Fruit fly (Drosophila melanogaster): ENCODE results near the gene RpL17.

RpL17 gene

dm6 chrX:6793390-6793789 is 49.4 kb upstream of the RpL17 start (continued):
- no peak for TF ChIP-seq zen (tag; optimal IDR thresholded peaks at IDR 0.05)
- TF ChIP-seq BEAF-32 (GFP tag; optimal IDR thresholded peaks at IDR 0.05) = no peak
- no peak for TF ChIP-seq knrl (GFP tag; IDR thresholded peaks at IDR 0.05; ENCODE audit: partially characterized antibody)
- TF ChIP-seq grau (tag; optimal IDR thresholded peaks at IDR 0.05) = peak; percentile 1
- peak; percentile 49 for TF ChIP-seq CG8089 (GFP tag; optimal IDR thresholded peaks at IDR 0.05)
- peak; percentile 14 for TF ChIP-seq Vsx1 (GFP tag; optimal IDR thresholded peaks at IDR 0.05)
- no peak for TF ChIP-seq CG15073 (GFP tag; optimal IDR thresholded peaks at IDR 0.05)
- no peak for TF ChIP-seq CG7271 (tag; optimal IDR thresholded peaks at IDR 0.05)
- TF ChIP-seq CG9609 (GFP tag; optimal IDR thresholded peaks at IDR 0.05) = peak; percentile 70
- TF ChIP-seq fu2 (GFP tag; optimal IDR thresholded peaks at IDR 0.05) = peak; percentile 73
- peak; percentile 60; the same call in 2 of the 3 replicates for TF ChIP-seq jigr1 (GFP tag; IDR thresholded peaks at IDR 0.05)
- peak; percentile 65 for TF ChIP-seq Optix (GFP tag; IDR thresholded peaks at IDR 0.05)
- TF ChIP-seq D19A (tag; optimal IDR thresholded peaks at IDR 0.05) = no peak
- no peak for TF ChIP-seq hkb (optimal IDR thresholded peaks at IDR 0.05)
- peak; percentile 61; the same call in 1 of the 2 replicates for TF ChIP-seq hkb (GFP tag; IDR thresholded peaks at IDR 0.05)
- TF ChIP-seq usp (GFP tag; optimal IDR thresholded peaks at IDR 0.05) = no peak
- peak; percentile 32 for TF ChIP-seq Mes4 (GFP tag; optimal IDR thresholded peaks at IDR 0.05)
- peak; percentile 56 for TF ChIP-seq CG11247 (GFP tag; IDR thresholded peaks at IDR 0.05)
- TF ChIP-seq sens (GFP tag) = peak; percentile 86
- TF ChIP-seq al (GFP tag; IDR thresholded peaks at IDR 0.05) = peak; percentile 83
- TF ChIP-seq lbe (GFP tag; optimal IDR thresholded peaks at IDR 0.05) = no peak
- peak; percentile 98 for TF ChIP-seq Ets65A (GFP tag)
- TF ChIP-seq CG8765 (GFP tag; IDR thresholded peaks at IDR 0.05) = 0 out of 2 replicates have a peak, but pooled peaks have one; percentile 24
- TF ChIP-seq ftz-f1 (GFP tag; optimal IDR thresholded peaks at IDR 0.05) = no peak
- TF ChIP-seq CG1832 (GFP tag; optimal IDR thresholded peaks at IDR 0.05) = no peak
- TF ChIP-seq Doc2 (GFP tag; IDR thresholded peaks at IDR 0.05) = no peak
- TF ChIP-seq sug (tag; optimal IDR thresholded peaks at IDR 0.05) = no peak
- peak; percentile 43 for TF ChIP-seq CG7556 (GFP tag; optimal IDR thresholded peaks at IDR 0.05)
- TF ChIP-seq Dek (tag; optimal IDR thresholded peaks at IDR 0.05) = peak; percentile 71
- TF ChIP-seq dimm (GFP tag; IDR thresholded peaks at IDR 0.05) = peak; percentile 57; the same call in 1 of the 2 replicates
- peak; percentile 30; the same call in 1 of the 2 replicates for TF ChIP-seq CG32767 (GFP tag; IDR thresholded peaks at IDR 0.05)
- 0 out of 2 replicates have a peak, but pooled peaks have one; percentile 30 for TF ChIP-seq bowl (GFP tag; IDR thresholded peaks at IDR 0.05)
- TF ChIP-seq Kr (GFP tag; optimal IDR thresholded peaks at IDR 0.05) = no peak
- TF ChIP-seq Lpt (GFP tag; optimal IDR thresholded peaks at IDR 0.05) = no peak
- TF ChIP-seq tin (GFP tag; optimal IDR thresholded peaks at IDR 0.05) = peak; percentile 73
- peak; percentile 62 for TF ChIP-seq CG12391 (tag; optimal IDR thresholded peaks at IDR 0.05)
- no peak for TF ChIP-seq CG17186 (GFP tag; optimal IDR thresholded peaks at IDR 0.05)
- peak; percentile 39 for TF ChIP-seq Max (GFP tag; optimal IDR thresholded peaks at IDR 0.05)
- TF ChIP-seq Xbp1 (GFP tag; optimal IDR thresholded peaks at IDR 0.05) = peak; percentile 77
- TF ChIP-seq fd3F (GFP tag; optimal IDR thresholded peaks at IDR 0.05) = peak; percentile 69
- TF ChIP-seq tll (GFP tag; optimal IDR thresholded peaks at IDR 0.05) = no peak
- TF ChIP-seq Usf (GFP tag; optimal IDR thresholded peaks at IDR 0.05) = peak; percentile 29
- TF ChIP-seq gem (tag; optimal IDR thresholded peaks at IDR 0.05) = peak; percentile 80
- TF ChIP-seq CG7372 (GFP tag; IDR thresholded peaks at IDR 0.05) = peak; percentile 77
- TF ChIP-seq CG7928 (GFP tag; optimal IDR thresholded peaks at IDR 0.05) = no peak
- no peak for TF ChIP-seq D (optimal IDR thresholded peaks at IDR 0.05)
- no peak for TF ChIP-seq D (GFP tag; optimal IDR thresholded peaks at IDR 0.05)
- TF ChIP-seq Hmr (GFP tag; optimal IDR thresholded peaks at IDR 0.05) = peak; percentile 71
- peak; percentile 79 for TF ChIP-seq bab2 (GFP tag; optimal IDR thresholded peaks at IDR 0.05)
- peak; percentile 42 for TF ChIP-seq CG1792 (GFP tag; optimal IDR thresholded peaks at IDR 0.05)
- TF ChIP-seq Rx (GFP tag; IDR thresholded peaks at IDR 0.05) = peak; percentile 72
- TF ChIP-seq CG6683 (GFP tag; optimal IDR thresholded peaks at IDR 0.05) = no peak

Data from whole organism, embryonic.